Worm (Caenorhabditis elegans): ENCODE data around the gene fbxb-99.
"Not testable (repeated sequence)": the region's sequence is repeated elsewhere in the genome, so short reads cannot be mapped to it uniquely, and the experiment has no call there.

Gene fbxb-99

ce11 chrII:3761599-3761998 is 31.6 kb downstream of the fbxb-99 start, which contains the start of gene T24E12.6:
T24E12.6 (minus strand) TSS chrII:3761699.
- not testable (repeated sequence) for TF ChIP-seq ets-7 (tag; optimal IDR thresholded peaks at IDR 0.05); hmg-4 (GFP tag; optimal IDR thresholded peaks at IDR 0.05); ceh-36 (tag; optimal IDR thresholded peaks at IDR 0.05)

DNA sequence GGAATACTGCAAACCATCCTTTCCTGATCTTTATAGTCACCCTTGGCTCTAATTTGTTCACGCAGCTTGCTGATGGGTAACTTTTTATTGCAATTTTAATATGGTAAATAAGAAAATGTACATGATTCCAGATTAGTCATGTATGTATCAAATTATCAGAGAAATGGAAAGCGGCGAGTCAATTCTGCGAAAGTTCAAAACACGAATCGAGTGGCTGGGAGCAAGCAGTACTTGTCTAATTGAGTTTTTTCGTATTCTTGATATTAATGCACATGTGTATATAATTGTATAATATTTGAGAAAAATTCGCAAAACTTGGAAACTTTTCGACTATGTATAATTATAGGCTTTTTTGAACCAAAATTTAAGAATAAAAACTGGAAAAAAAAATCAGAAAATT is 34.2 kb downstream of the fbxb-99 start, which contains the start of gene T24E12.12:
Gene T24E12.12 (plus strand): TSS at position 281 of the 400 bp plus-strand sequence.
- TF ChIP-seq ceh-36 (tag; optimal IDR thresholded peaks at IDR 0.05) (no peak), ama-1 (optimal IDR thresholded peaks at IDR 0.05) (no peak), scrt-1 (GFP tag; IDR thresholded peaks at IDR 0.05) (no peak), ets-7 (tag; optimal IDR thresholded peaks at IDR 0.05) (no peak), flt-1 (GFP tag; IDR thresholded peaks at IDR 0.05) (no peak), tbx-11 (GFP tag; IDR thresholded peaks at IDR 0.05) (no peak), tbx-37 (GFP tag; conservative IDR thresholded peaks at IDR 0.05) (no peak), hmg-4 (GFP tag; optimal IDR thresholded peaks at IDR 0.05) (no peak), pes-1 (GFP tag; IDR thresholded peaks at IDR 0.05) (no peak), B0310.2 (tag; optimal IDR thresholded peaks at IDR 0.05) (no peak), ceh-13 (GFP tag; optimal IDR thresholded peaks at IDR 0.05) (no peak), sea-1 (GFP tag; conservative IDR thresholded peaks at IDR 0.05) (no peak), tra-4 (tag; optimal IDR thresholded peaks at IDR 0.05) (no peak), hnd-1 (tag; optimal IDR thresholded peaks at IDR 0.05) (no peak), hmbx-1 (tag; optimal IDR thresholded peaks at IDR 0.05) (no peak)

DNA sequence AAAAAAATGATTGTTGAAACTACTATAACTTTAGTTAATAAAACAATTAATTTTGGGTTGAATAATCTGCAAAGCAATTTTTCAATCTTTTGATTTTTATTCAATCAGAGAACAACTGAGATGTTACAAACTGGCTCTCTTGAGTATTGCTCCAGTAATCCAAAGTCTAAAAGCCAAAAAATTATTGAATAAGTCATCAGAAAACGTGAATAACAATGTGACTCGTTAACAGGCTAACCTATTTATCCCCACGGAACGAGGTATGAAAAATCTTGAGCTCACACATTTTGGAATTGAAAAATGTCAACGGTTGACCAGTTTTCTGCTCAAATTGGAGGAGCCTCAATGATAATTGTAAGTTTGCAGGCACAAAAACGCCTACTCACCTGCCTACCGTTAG is 35.7 kb downstream of the fbxb-99 start, which contains the start of gene srx-111:
Gene srx-111 (plus strand): TSS at position 301 of the 400 bp plus-strand sequence.
- TF ChIP-seq pes-1 (GFP tag; IDR thresholded peaks at IDR 0.05) (no peak), F13C5.2 (tag; optimal IDR thresholded peaks at IDR 0.05) (no peak), tbx-37 (GFP tag; conservative IDR thresholded peaks at IDR 0.05) (no peak), ceh-13 (GFP tag; optimal IDR thresholded peaks at IDR 0.05) (no peak), tra-4 (tag; optimal IDR thresholded peaks at IDR 0.05) (no peak), tbx-11 (GFP tag; IDR thresholded peaks at IDR 0.05) (no peak), scrt-1 (GFP tag; IDR thresholded peaks at IDR 0.05) (no peak), hnd-1 (tag; optimal IDR thresholded peaks at IDR 0.05) (no peak), B0310.2 (tag; optimal IDR thresholded peaks at IDR 0.05) (no peak), aly-1 (tag; optimal IDR thresholded peaks at IDR 0.05) (no peak), sea-1 (GFP tag; conservative IDR thresholded peaks at IDR 0.05) (no peak), hmbx-1 (tag; optimal IDR thresholded peaks at IDR 0.05) (no peak)

ce11 chrII:3753598-3753997 is 39.6 kb downstream of the fbxb-99 start, which contains the start of gene rcd-1:
rcd-1 (plus strand) TSS chrII:3753898.
- no peak for TF ChIP-seq ama-1 (optimal IDR thresholded peaks at IDR 0.05)
- no peak for TF ChIP-seq aly-1 (tag; optimal IDR thresholded peaks at IDR 0.05)
- TF ChIP-seq hmbx-1 (tag; optimal IDR thresholded peaks at IDR 0.05) = no peak
- no peak for TF ChIP-seq pes-1 (GFP tag; IDR thresholded peaks at IDR 0.05)
- TF ChIP-seq hnd-1 (tag; optimal IDR thresholded peaks at IDR 0.05) = no peak
- no peak for TF ChIP-seq hmg-4 (GFP tag; optimal IDR thresholded peaks at IDR 0.05)
- TF ChIP-seq tbx-11 (GFP tag; IDR thresholded peaks at IDR 0.05) = no peak

DNA sequence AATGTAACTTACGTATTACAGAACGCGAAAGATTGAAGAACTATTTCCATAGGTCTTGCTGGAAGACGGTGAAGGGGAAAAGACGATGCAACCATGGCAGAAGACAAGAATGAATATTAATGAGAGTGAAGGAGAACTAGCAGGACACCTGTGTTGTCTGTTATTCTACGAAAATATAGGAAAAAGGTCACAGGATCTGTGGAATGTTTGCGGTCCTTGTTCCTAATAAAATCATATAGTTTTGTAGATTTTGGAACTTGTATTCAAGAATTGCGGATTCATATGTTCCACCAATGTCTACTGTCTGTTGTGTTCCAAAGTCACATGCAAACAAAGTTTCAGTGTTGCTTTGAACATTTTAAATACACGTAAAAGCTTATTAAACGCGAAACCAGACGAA is 41.1 kb downstream of the fbxb-99 start, which contains the start of gene sdz-11:
Gene sdz-11 (minus strand): TSS at position 101 of the 400 bp plus-strand sequence.
- TF ChIP-seq B0310.2 (tag; optimal IDR thresholded peaks at IDR 0.05) = no peak
- TF ChIP-seq flt-1 (GFP tag; IDR thresholded peaks at IDR 0.05) = no peak
- TF ChIP-seq sea-1 (GFP tag; conservative IDR thresholded peaks at IDR 0.05) = no peak
- no peak for TF ChIP-seq ceh-13 (GFP tag; optimal IDR thresholded peaks at IDR 0.05)
- TF ChIP-seq aly-1 (tag; optimal IDR thresholded peaks at IDR 0.05) = no peak
- no peak for TF ChIP-seq hmg-4 (GFP tag; optimal IDR thresholded peaks at IDR 0.05)

ce11 chrII:3750685-3751084 is 42.6 kb downstream of the fbxb-99 start, which contains the start of gene fbxb-91:
fbxb-91 (minus strand) TSS chrII:3750785.
- TF ChIP-seq hmg-4 (GFP tag; optimal IDR thresholded peaks at IDR 0.05) = no peak
- no peak for TF ChIP-seq pes-1 (GFP tag; IDR thresholded peaks at IDR 0.05)
- TF ChIP-seq tra-4 (tag; optimal IDR thresholded peaks at IDR 0.05) = no peak
- TF ChIP-seq ets-7 (tag; optimal IDR thresholded peaks at IDR 0.05) = no peak
- TF ChIP-seq F13C5.2 (tag; optimal IDR thresholded peaks at IDR 0.05) = no peak
- no peak for TF ChIP-seq tbx-37 (GFP tag; conservative IDR thresholded peaks at IDR 0.05)
- TF ChIP-seq flt-1 (GFP tag; IDR thresholded peaks at IDR 0.05) = no peak
- TF ChIP-seq hmbx-1 (tag; optimal IDR thresholded peaks at IDR 0.05) = no peak
- TF ChIP-seq aly-1 (tag; optimal IDR thresholded peaks at IDR 0.05) = no peak
- TF ChIP-seq scrt-1 (GFP tag; IDR thresholded peaks at IDR 0.05) = no peak
- no peak for TF ChIP-seq ama-1 (optimal IDR thresholded peaks at IDR 0.05)
- TF ChIP-seq tbx-11 (GFP tag; IDR thresholded peaks at IDR 0.05) = no peak
- TF ChIP-seq ceh-36 (tag; optimal IDR thresholded peaks at IDR 0.05) = no peak
- TF ChIP-seq hnd-1 (tag; optimal IDR thresholded peaks at IDR 0.05) = no peak
- TF ChIP-seq ceh-13 (GFP tag; optimal IDR thresholded peaks at IDR 0.05) = no peak

DNA sequence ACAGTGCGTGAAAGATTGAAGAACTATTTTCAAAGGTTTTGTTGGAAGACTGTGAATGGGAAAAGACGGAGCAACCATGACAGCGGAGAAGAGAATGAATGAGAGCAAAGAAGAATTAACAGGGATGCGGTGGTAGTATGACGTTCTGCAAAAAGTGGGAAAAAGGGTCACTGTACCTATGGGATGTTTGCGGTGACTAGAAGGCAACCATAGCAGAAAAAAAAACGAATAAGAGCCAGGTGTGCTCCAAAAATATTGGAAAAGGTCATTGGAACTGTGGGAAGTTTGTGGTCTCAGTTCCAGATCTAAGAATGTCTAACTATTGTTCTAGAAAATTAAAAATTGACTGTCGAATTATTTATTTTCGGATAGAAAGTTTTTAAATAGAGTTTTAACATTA is 44.5 kb downstream of the fbxb-99 start, which contains the start of gene fbxb-90:
Gene fbxb-90 (minus strand): TSS at position 101 of the 400 bp plus-strand sequence.
- TF ChIP-seq hnd-1 (tag; optimal IDR thresholded peaks at IDR 0.05) = no peak

DNA sequence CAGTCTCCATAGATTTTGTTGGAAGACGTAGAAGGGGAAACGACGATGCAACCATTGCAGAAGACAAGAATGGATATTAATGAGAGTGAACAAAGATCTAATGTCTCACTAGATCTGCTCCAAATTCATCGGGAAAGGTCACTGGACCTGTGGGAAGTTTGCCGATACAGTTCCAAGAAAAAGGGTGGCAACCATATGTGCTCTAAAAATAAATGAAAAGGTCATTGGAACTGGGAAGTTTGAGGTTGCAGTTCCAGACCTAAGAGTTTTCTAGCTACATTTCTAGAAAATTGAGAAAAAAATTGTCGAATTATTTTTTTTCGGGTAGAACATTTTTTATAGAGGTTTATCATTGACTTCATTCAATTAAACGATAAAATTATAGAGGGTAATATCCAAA is 45.8 kb downstream of the fbxb-99 start, which contains the start of gene fbxb-92:
Gene fbxb-92 (minus strand): TSS at position 101 of the 400 bp plus-strand sequence.
- no peak for TF ChIP-seq hmbx-1 (tag; optimal IDR thresholded peaks at IDR 0.05)
- TF ChIP-seq tbx-37 (GFP tag; conservative IDR thresholded peaks at IDR 0.05) = no peak
- TF ChIP-seq pes-1 (GFP tag; IDR thresholded peaks at IDR 0.05) = no peak
- TF ChIP-seq B0310.2 (tag; optimal IDR thresholded peaks at IDR 0.05) = no peak
- no peak for TF ChIP-seq tra-4 (tag; optimal IDR thresholded peaks at IDR 0.05)
- TF ChIP-seq aly-1 (tag; optimal IDR thresholded peaks at IDR 0.05) = no peak
- no peak for TF ChIP-seq tbx-11 (GFP tag; IDR thresholded peaks at IDR 0.05)
- no peak for TF ChIP-seq ama-1 (optimal IDR thresholded peaks at IDR 0.05)
- no peak for TF ChIP-seq F13C5.2 (tag; optimal IDR thresholded peaks at IDR 0.05)
- TF ChIP-seq sea-1 (GFP tag; conservative IDR thresholded peaks at IDR 0.05) = no peak
- TF ChIP-seq scrt-1 (GFP tag; IDR thresholded peaks at IDR 0.05) = no peak

Data from whole organism, early embryonic.